Worm (Caenorhabditis elegans) whole organism, L2 larva: ENCODE data around the gene K05G3.2.

Experiments used
- C34F6.9 ChIP-seq: fragments of 150-350 bp; optimal IDR thresholded peaks from 2 replicates; lab custom pipeline; 2014; ENCODE audit warnings: missing biosample characterization, missing genetic modification characterization
- F13H6.1 ChIP-seq: sonication (generic microtip); optimal IDR thresholded peaks from 2 replicates; lab custom pipeline; 2016; ENCODE audit warnings: missing genetic modification characterization, missing compliant biosample characterization
- R02D3.7 ChIP-seq: fragments of 150-350 bp; optimal IDR thresholded peaks from 2 replicates; lab custom pipeline; 2014; ENCODE audit warnings: missing biosample characterization, missing genetic modification characterization
- Y55F3AM.14 ChIP-seq: fragments of 200-800 bp; sonication (Bioruptor generic); optimal IDR thresholded peaks from 2 replicates; lab custom pipeline; 2018; ENCODE audit warnings: mild to moderate bottlenecking, missing genetic modification characterization, missing compliant biosample characterization
- ZK546.5 ChIP-seq: sonication (generic microtip); optimal IDR thresholded peaks from 2 replicates; lab custom pipeline; 2017; ENCODE audit warnings: missing biosample characterization, missing genetic modification characterization
- alr-1 ChIP-seq: fragments of 150-350 bp; optimal IDR thresholded peaks from 2 replicates; lab custom pipeline; 2014; ENCODE audit warnings: missing biosample characterization, missing genetic modification characterization
- aly-2 ChIP-seq: fragments of 150-350 bp; optimal IDR thresholded peaks from 2 replicates; lab custom pipeline; 2014; ENCODE audit warnings: missing biosample characterization, missing genetic modification characterization
- ama-1 ChIP-seq: fragments of 150-350 bp; optimal IDR thresholded peaks from 2 replicates; lab custom pipeline; 2018; ENCODE audit warnings: inconsistent platforms
- blmp-1 ChIP-seq: sonication (generic microtip); optimal IDR thresholded peaks from 2 replicates; lab custom pipeline; 2017; ENCODE audit warnings: missing genetic modification characterization, mild to moderate bottlenecking, missing compliant biosample characterization, antibody characterized with exemption, moderate library complexity; ENCODE audit not compliant: insufficient read depth
- ceh-16 ChIP-seq: fragments of 150-350 bp; optimal IDR thresholded peaks from 2 replicates; lab custom pipeline; 2014; ENCODE audit warnings: missing biosample characterization, missing genetic modification characterization
- ceh-82 ChIP-seq: fragments of 150-350 bp; optimal IDR thresholded peaks from 2 replicates; lab custom pipeline; 2014; ENCODE audit warnings: missing biosample characterization, missing genetic modification characterization
- crh-2 ChIP-seq: sonication (generic microtip); optimal IDR thresholded peaks from 2 replicates; lab custom pipeline; 2017; ENCODE audit warnings: missing biosample characterization, missing genetic modification characterization
- dmd-4 ChIP-seq: sonication (generic microtip); optimal IDR thresholded peaks from 2 replicates; lab custom pipeline; 2017; ENCODE audit warnings: missing biosample characterization, missing genetic modification characterization
- egl-27 ChIP-seq: sonication (generic microtip); optimal IDR thresholded peaks from 3 replicates; lab custom pipeline; 2017; ENCODE audit warnings: missing biosample characterization, missing genetic modification reagents, missing genetic modification characterization
- elt-1 ChIP-seq: fragments of 150-350 bp; optimal IDR thresholded peaks from 2 replicates; lab custom pipeline; 2014; ENCODE audit warnings: missing biosample characterization, missing genetic modification characterization
- elt-3 ChIP-seq: sonication (generic microtip); optimal IDR thresholded peaks from 2 replicates; lab custom pipeline; 2017; ENCODE audit warnings: missing biosample characterization, missing genetic modification characterization
- fos-1 ChIP-seq: fragments of 150-350 bp; optimal IDR thresholded peaks from 2 replicates; lab custom pipeline; 2014; ENCODE audit warnings: missing biosample characterization, missing genetic modification characterization
- gmeb-1 ChIP-seq: fragments of 150-350 bp; optimal IDR thresholded peaks from 2 replicates; lab custom pipeline; 2014; ENCODE audit warnings: missing biosample characterization, missing genetic modification characterization
- lin-11 ChIP-seq: fragments of 150-350 bp; sonication (generic microtip); optimal IDR thresholded peaks from 2 replicates; lab custom pipeline; 2014; ENCODE audit warnings: missing biosample characterization, missing genetic modification characterization, inconsistent platforms, mixed read lengths
- lin-13 ChIP-seq: fragments of 150-350 bp; optimal IDR thresholded peaks from 2 replicates; lab custom pipeline; 2014; ENCODE audit warnings: missing biosample characterization, missing genetic modification reagents, missing genetic modification characterization
- lin-39 ChIP-seq: fragments of 150-350 bp; optimal IDR thresholded peaks from 2 replicates; lab custom pipeline; 2014; ENCODE audit warnings: missing biosample characterization, missing genetic modification reagents, missing genetic modification characterization
- lsy-2 ChIP-seq, 2 experiments: fragments of 150-350 bp in 1 of 2; sonication (generic microtip) in 1 of 2; optimal IDR thresholded peaks; 2 replicates each; lab custom pipeline; 2014 to 2017; ENCODE audit warnings: missing biosample characterization in 2 of 2, missing genetic modification characterization in 2 of 2
- mab-5 ChIP-seq: fragments of 150-350 bp; optimal IDR thresholded peaks from 2 replicates; lab custom pipeline; 2014; ENCODE audit warnings: missing biosample characterization, missing genetic modification characterization
- mbf-1 ChIP-seq: sonication (generic microtip); optimal IDR thresholded peaks from 2 replicates; lab custom pipeline; 2017; ENCODE audit warnings: missing biosample characterization, missing genetic modification characterization
- mdl-1 ChIP-seq, 2 experiments: fragments of 150-350 bp in 1 of 2; sonication (generic microtip) in 1 of 2; optimal IDR thresholded peaks; 2 replicates each; lab custom pipeline; 2017; ENCODE audit warnings: missing biosample characterization in 2 of 2, missing genetic modification characterization in 2 of 2
- nhr-10 ChIP-seq: sonication (generic microtip); optimal IDR thresholded peaks from 2 replicates; lab custom pipeline; 2017; ENCODE audit warnings: missing biosample characterization, missing genetic modification characterization
- nhr-11 ChIP-seq: fragments of 150-350 bp; optimal IDR thresholded peaks from 2 replicates; lab custom pipeline; 2014; ENCODE audit warnings: missing biosample characterization, missing genetic modification characterization
- nhr-12 ChIP-seq: fragments of 150-350 bp; optimal IDR thresholded peaks from 2 replicates; lab custom pipeline; 2014; ENCODE audit warnings: missing biosample characterization, missing genetic modification characterization
- nhr-129 ChIP-seq: fragments of 150-350 bp; optimal IDR thresholded peaks from 2 replicates; lab custom pipeline; 2014; ENCODE audit warnings: missing biosample characterization, missing genetic modification characterization
- nhr-21 ChIP-seq: fragments of 150-350 bp; optimal IDR thresholded peaks from 2 replicates; lab custom pipeline; 2014; ENCODE audit warnings: missing biosample characterization, missing genetic modification characterization
- nhr-23 ChIP-seq: fragments of 150-350 bp; optimal IDR thresholded peaks from 2 replicates; lab custom pipeline; 2014; ENCODE audit warnings: missing biosample characterization, missing genetic modification reagents, missing genetic modification characterization
- nhr-237 ChIP-seq: fragments of 150-350 bp; optimal IDR thresholded peaks from 2 replicates; lab custom pipeline; 2014; ENCODE audit warnings: missing biosample characterization, missing genetic modification characterization
- nhr-25 ChIP-seq: fragments of 150-350 bp; sonication (generic microtip); optimal IDR thresholded peaks from 3 replicates; lab custom pipeline; 2014; ENCODE audit warnings: missing biosample characterization, missing genetic modification characterization
- nhr-6 ChIP-seq: fragments of 150-350 bp; optimal IDR thresholded peaks from 2 replicates; lab custom pipeline; 2014; ENCODE audit warnings: missing biosample characterization, missing genetic modification characterization
- nhr-77 ChIP-seq: fragments of 150-350 bp; optimal IDR thresholded peaks from 2 replicates; lab custom pipeline; 2014; ENCODE audit warnings: missing biosample characterization, missing genetic modification characterization
- peb-1 ChIP-seq: fragments of 150-350 bp; optimal IDR thresholded peaks from 2 replicates; lab custom pipeline; 2014; ENCODE audit warnings: missing biosample characterization, missing genetic modification characterization
- sem-4 ChIP-seq: fragments of 150-350 bp; optimal IDR thresholded peaks from 2 replicates; lab custom pipeline; 2014; ENCODE audit warnings: missing biosample characterization, missing genetic modification reagents, missing genetic modification characterization
- skn-1 ChIP-seq: sonication (generic microtip); optimal IDR thresholded peaks from 2 replicates; lab custom pipeline; 2017; ENCODE audit warnings: missing biosample characterization, missing genetic modification characterization
- sma-3 ChIP-seq: sonication (generic microtip); optimal IDR thresholded peaks from 2 replicates; lab custom pipeline; 2016; ENCODE audit warnings: missing genetic modification reagents, missing genetic modification characterization, missing compliant biosample characterization
- sma-9 ChIP-seq, 2 experiments: fragments of 150-350 bp in 1 of 2; sonication (generic microtip) in 1 of 2; optimal IDR thresholded peaks; 2 replicates each; lab custom pipeline; 2014 to 2016; ENCODE audit warnings: missing genetic modification characterization in 2 of 2, mild to moderate bottlenecking in 1 of 2, missing biosample characterization in 1 of 2, missing compliant biosample characterization in 1 of 2, missing genetic modification reagents in 1 of 2, moderate library complexity in 1 of 2
- snpc-4 ChIP-seq: fragments of 150-350 bp; optimal IDR thresholded peaks from 2 replicates; lab custom pipeline; 2014; ENCODE audit warnings: missing biosample characterization, missing genetic modification characterization
- unc-39 ChIP-seq: fragments of 150-350 bp; optimal IDR thresholded peaks from 2 replicates; lab custom pipeline; 2014; ENCODE audit warnings: missing biosample characterization, missing genetic modification characterization
- unc-55 ChIP-seq: fragments of 150-350 bp; sonication (generic microtip); optimal IDR thresholded peaks from 3 replicates; lab custom pipeline; 2014; ENCODE audit warnings: missing biosample characterization, missing genetic modification reagents, missing genetic modification characterization
- unc-62 ChIP-seq: fragments of 150-350 bp; optimal IDR thresholded peaks from 2 replicates; lab custom pipeline; 2014; ENCODE audit warnings: missing biosample characterization, missing genetic modification reagents, missing genetic modification characterization
- zag-1 ChIP-seq: fragments of 150-350 bp; optimal IDR thresholded peaks from 2 replicates; lab custom pipeline; 2014; ENCODE audit warnings: missing biosample characterization, missing genetic modification characterization
- ztf-1 ChIP-seq: fragments of 200-800 bp; sonication (Bioruptor generic); conservative IDR thresholded peaks from 2 replicates; pipeline ENCODE4 v1.3.6; 2022; ENCODE audit warnings: missing genetic modification characterization, missing compliant biosample characterization
- ztf-11 ChIP-seq: sonication (generic microtip); optimal IDR thresholded peaks from 2 replicates; lab custom pipeline; 2017; ENCODE audit warnings: missing biosample characterization, missing genetic modification characterization
- ztf-4 ChIP-seq: fragments of 150-350 bp; optimal IDR thresholded peaks from 2 replicates; lab custom pipeline; 2014; ENCODE audit warnings: missing biosample characterization, missing genetic modification characterization

K05G3.2 gene

ce11 chrX:16494630-16495029 is at the start of gene K05G3.2:
Gene K05G3.2 (plus strand): TSS chrX:16494930.
- TF ChIP-seq unc-62 (no peak), unc-55 (no peak), lin-11 (tag; lab: Kevin White, UChicago) (no peak), R02D3.7 (tag; lab: Kevin White, UChicago) (no peak), mab-5 (tag; lab: Kevin White, UChicago) (no peak), dmd-4 (tag; lab: Kevin White, UChicago) (no peak), fos-1 (no peak)

DNA sequence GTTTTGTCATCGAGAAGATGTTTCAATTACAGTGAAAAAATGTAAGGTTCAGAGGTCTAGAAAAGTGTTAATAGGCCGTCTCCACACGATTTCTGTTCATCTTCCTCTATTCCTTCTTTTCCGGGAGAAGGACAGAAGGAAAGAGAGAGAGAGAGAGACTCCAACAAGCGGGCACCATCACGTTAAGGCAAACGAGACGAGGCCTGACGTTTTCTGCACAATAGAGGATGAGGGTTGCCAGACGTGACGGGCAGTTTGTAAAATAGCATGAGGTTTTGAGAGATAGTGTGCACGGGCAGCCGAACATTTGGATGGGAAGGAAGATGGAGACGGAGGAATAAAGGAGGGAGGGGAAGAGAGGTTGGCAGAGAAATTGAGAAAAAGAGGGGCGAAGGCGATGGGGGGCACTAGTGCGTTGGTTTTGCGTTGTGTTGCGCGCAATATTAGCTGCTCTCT is 48.9 kb upstream of the K05G3.2 start, which contains the start of gene twf-2:
Gene twf-2 (plus strand): TSS at position 405 of the 456 bp plus-strand sequence.
- TF ChIP-seq sem-4 (tag; lab: Kevin White, UChicago) = peak; percentile 49
- TF ChIP-seq sma-9 (GFP tag; optimal IDR thresholded peaks at IDR 0.05; lab: Kevin White, UChicago) = peak; percentile 83
- TF ChIP-seq sma-9 (tag; optimal IDR thresholded peaks at IDR 0.05; lab: Kevin White, UChicago) = no peak
- peak; percentile 27 for TF ChIP-seq peb-1 (tag; lab: Kevin White, UChicago)
- no peak for TF ChIP-seq elt-1 (tag; lab: Kevin White, UChicago)
- TF ChIP-seq alr-1 (tag; lab: Kevin White, UChicago) = no peak
- TF ChIP-seq ZK546.5 (tag; lab: Kevin White, UChicago) = no peak
- peak; percentile 52 for TF ChIP-seq lin-13
- TF ChIP-seq nhr-21 (tag; lab: Kevin White, UChicago) = peak; percentile 60
- TF ChIP-seq elt-3 = no peak
- no peak for TF ChIP-seq nhr-77 (tag; lab: Kevin White, UChicago)
- no peak for TF ChIP-seq lin-39 (tag; lab: Kevin White, UChicago)
- TF ChIP-seq gmeb-1 (tag; lab: Kevin White, UChicago) = peak; percentile 60
- no peak for TF ChIP-seq R02D3.7 (tag; lab: Kevin White, UChicago)
- TF ChIP-seq unc-55 = peak; percentile 85
- peak; percentile 78 for TF ChIP-seq crh-2 (tag; lab: Kevin White, UChicago)
- TF ChIP-seq unc-62 = no peak
- peak; percentile 50 for TF ChIP-seq zag-1
- TF ChIP-seq aly-2 = no peak
- TF ChIP-seq dmd-4 (tag; lab: Kevin White, UChicago) = no peak
- TF ChIP-seq ztf-1 = no peak
- no peak for TF ChIP-seq ceh-82 (tag; lab: Kevin White, UChicago)
- TF ChIP-seq nhr-6 (tag; lab: Kevin White, UChicago) = peak; percentile 64
- no peak for TF ChIP-seq ztf-4
- TF ChIP-seq ceh-16 (tag; lab: Kevin White, UChicago) = no peak
- TF ChIP-seq F13H6.1 (tag; lab: Kevin White, UChicago) = peak; percentile 91
- TF ChIP-seq nhr-25 = peak; percentile 55
- TF ChIP-seq mab-5 (tag; lab: Kevin White, UChicago) = peak; percentile 69
- TF ChIP-seq nhr-12 (tag; lab: Kevin White, UChicago) = no peak
- TF ChIP-seq nhr-11 (tag; lab: Kevin White, UChicago) = no peak
- no peak for TF ChIP-seq mbf-1 (tag; lab: Kevin White, UChicago)
- no peak for TF ChIP-seq ama-1
- peak; percentile 82 for TF ChIP-seq nhr-129 (tag; lab: Kevin White, UChicago)
- TF ChIP-seq C34F6.9 (tag; lab: Kevin White, UChicago) = peak; percentile 78
- TF ChIP-seq unc-39 (tag; lab: Kevin White, UChicago) = no peak
- TF ChIP-seq lsy-2 (tag; optimal IDR thresholded peaks at IDR 0.05; lab: Kevin White, UChicago) = peak; percentile 34 to 74
- TF ChIP-seq nhr-10 = no peak
- no peak for TF ChIP-seq blmp-1 (tag; lab: Kevin White, UChicago)
- TF ChIP-seq ztf-11 (tag; lab: Kevin White, UChicago) = no peak
- TF ChIP-seq Y55F3AM.14 = peak; percentile 48
- no peak for TF ChIP-seq egl-27
- TF ChIP-seq skn-1 = no peak
- peak; percentile 50 for TF ChIP-seq lin-11 (tag; lab: Kevin White, UChicago)
- TF ChIP-seq nhr-23 (tag; lab: Kevin White, UChicago) = no peak
- peak; percentile 71 for TF ChIP-seq snpc-4 (tag; lab: Kevin White, UChicago)
- peak; percentile 63 for TF ChIP-seq sma-3 (GFP tag; lab: Kevin White, UChicago)
- TF ChIP-seq fos-1 = peak; percentile 66
- TF ChIP-seq mdl-1 (tag; optimal IDR thresholded peaks at IDR 0.05; lab: Kevin White, UChicago) = peak; percentile 69 to 79
- no peak for TF ChIP-seq nhr-237 (tag; lab: Kevin White, UChicago)
